Fruit fly (Drosophila melanogaster) whole organism: ENCODE measurements around the gene CG7443.

Experiments
- CG8478 ChIP-seq: fragments of >200 bp; optimal IDR thresholded peaks from 2 replicates; lab custom pipeline; 2018; ENCODE audit warnings: inconsistent platforms
- Dll ChIP-seq: fragments of >200 bp; optimal IDR thresholded peaks from 2 replicates; lab custom pipeline; 2017
- EcR ChIP-seq, 2 experiments: fragments of >200 bp; optimal IDR thresholded peaks; 2 replicates each; lab custom pipeline; 2017; ENCODE audit warnings: missing biosample characterization in 2 of 2, missing genetic modification characterization in 2 of 2, missing genetic modification reagents in 2 of 2
- pan ChIP-seq: fragments of >200 bp; optimal IDR thresholded peaks from 2 replicates; lab custom pipeline; 2017
- psq ChIP-seq: fragments of >200 bp; optimal IDR thresholded peaks from 2 replicates; lab custom pipeline; 2017
- usp ChIP-seq: fragments of >200 bp; optimal IDR thresholded peaks from 2 replicates; lab custom pipeline; 2017; ENCODE audit warnings: missing biosample characterization, missing genetic modification characterization, mixed read lengths

The CG7443 gene

DNA sequence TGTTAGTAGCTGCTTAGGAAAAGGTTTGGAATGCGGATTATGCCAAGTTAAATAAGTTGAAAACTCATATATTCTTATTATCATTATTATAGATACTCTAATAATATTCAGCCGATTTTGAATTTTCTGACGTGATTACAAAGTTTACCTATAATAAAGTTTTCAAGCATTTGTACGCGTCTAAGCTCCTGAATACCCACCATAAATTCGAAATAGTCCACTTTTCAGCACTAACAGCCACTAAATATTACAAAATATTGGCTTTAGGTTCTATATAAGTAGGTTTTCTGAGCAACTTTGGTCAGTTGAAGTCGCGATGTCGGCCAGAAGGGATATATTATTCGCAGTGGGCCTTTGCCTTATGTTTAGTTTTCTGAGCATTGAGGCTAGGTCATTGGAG is at the start of gene CG7443:
Gene CG7443, plus strand, starts transcription at position 301 of the 400 bp plus-strand sequence.
- no peak for TF ChIP-seq EcR (GFP tag; optimal IDR thresholded peaks at IDR 0.05; lab: Kevin White, UChicago)
- no peak for TF ChIP-seq psq
- TF ChIP-seq usp (GFP tag; lab: Kevin White, UChicago) = no peak
- no peak for TF ChIP-seq pan (lab: Kevin White, UChicago)
- no peak for TF ChIP-seq Dll (lab: Kevin White, UChicago)
- no peak for TF ChIP-seq CG8478

DNA sequence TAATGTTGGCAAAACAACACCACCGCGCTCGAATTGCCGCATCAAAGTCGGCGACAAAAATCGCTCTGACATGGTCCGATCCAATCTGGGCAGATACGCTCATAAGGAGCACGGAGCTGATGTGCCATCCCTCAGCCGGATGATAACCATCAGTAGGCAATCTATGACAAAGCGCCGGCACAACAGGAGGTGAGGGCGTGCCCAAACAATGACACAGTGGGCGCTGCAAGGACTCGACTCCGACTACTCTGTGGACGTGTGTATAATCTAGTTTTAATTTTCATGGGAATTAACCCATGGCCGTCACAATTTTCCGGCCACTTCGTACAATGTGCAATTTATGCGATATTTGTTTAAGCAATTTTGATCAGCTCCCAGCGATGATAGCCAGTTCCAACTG is 49.1 kb upstream of the CG7443 start:
- no peak for TF ChIP-seq pan (lab: Kevin White, UChicago)
- TF ChIP-seq Dll (lab: Kevin White, UChicago) = no peak

DNA sequence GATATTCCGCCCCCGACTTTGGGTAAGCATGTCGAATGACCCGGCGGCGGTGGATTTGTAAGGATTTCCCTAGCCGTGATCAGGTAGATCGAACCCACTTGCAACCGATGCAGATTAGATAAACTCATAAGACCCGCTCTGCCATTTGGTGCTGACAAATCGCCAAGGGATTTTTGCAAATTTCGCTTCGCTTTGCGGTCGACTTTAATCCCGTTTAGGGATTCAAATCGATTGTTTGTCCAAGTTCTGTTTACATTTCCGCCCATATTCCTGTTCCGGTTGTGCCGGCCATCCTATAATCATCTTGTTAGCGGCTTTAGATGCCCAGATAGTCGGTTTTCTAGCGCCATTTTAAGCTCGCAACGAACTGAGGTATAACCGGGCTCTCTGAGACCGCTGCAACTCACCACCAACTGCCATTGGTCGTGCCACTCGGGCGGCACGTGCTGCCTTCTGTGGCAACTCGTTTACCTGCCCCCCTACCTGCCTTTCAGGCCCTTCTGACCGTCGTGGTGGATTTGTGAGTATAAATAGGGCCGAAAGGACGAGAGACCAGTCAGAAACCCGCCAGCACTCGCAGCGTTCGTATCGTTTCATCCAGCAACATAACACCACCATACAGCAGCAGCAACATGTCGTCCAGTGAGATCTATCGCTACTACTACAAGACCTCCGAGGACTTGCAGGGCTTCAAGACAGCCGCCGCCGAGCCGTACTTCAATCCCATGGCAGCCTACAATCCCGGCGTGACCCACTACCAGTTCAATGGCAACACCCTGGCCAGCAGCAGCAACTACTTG is 46.4 kb upstream of the CG7443 start, which contains the start of gene ato:
Gene ato, plus strand, starts transcription at position 559 of the 800 bp plus-strand sequence.
- no peak for TF ChIP-seq usp (GFP tag; lab: Kevin White, UChicago)
- no peak for TF ChIP-seq EcR (GFP tag; optimal IDR thresholded peaks at IDR 0.05; lab: Kevin White, UChicago)
- TF ChIP-seq psq = no peak
- TF ChIP-seq pan (lab: Kevin White, UChicago) = no peak
- TF ChIP-seq CG8478 = no peak
- no peak for TF ChIP-seq Dll (lab: Kevin White, UChicago)

DNA sequence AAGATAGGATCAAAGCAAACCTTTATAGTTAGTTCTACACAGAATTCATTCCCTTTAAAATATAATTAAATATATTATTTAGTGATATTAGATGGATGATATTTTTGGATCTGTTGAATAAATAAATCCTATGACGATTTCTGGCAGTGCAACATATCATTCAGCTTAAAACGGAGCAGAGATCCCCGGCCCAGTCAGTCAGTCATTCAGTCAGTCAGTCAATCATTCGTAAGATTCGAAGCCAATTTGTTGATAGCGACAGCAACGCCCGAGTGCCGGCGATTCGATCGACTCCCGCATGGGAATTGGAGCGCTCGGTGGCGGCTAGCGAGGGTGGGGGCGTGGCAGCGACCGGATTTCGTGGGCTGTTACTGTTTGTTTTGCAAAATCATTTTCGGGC is 44.1 kb upstream of the CG7443 start:
- TF ChIP-seq EcR (GFP tag; optimal IDR thresholded peaks at IDR 0.05; lab: Kevin White, UChicago) (no peak), Dll (lab: Kevin White, UChicago) (no peak), pan (lab: Kevin White, UChicago) (no peak), usp (GFP tag; lab: Kevin White, UChicago) (no peak), psq (no peak), CG8478 (no peak)

DNA sequence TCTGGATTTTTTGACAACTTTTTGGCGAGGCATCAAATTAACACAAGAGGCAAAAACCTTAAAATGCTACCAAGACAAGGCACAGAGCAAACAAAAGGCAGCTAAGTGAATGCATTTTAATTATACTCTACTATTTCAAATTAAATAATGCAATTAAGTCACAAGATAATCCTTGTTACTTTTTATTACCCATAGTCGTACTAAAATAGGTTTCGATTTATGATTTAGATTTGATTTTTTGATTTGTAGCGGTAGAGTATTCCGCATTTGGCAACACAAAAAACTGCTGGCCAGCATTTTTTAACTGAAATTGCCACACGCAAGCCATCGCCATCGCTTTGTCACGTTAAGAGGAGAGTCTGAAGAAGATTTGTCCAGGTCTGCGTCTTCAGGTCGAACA is 41.4 kb upstream of the CG7443 start:
- no peak for TF ChIP-seq EcR (GFP tag; optimal IDR thresholded peaks at IDR 0.05; lab: Kevin White, UChicago)
- TF ChIP-seq usp (GFP tag; lab: Kevin White, UChicago) = no peak
- TF ChIP-seq pan (lab: Kevin White, UChicago) = no peak
- TF ChIP-seq Dll (lab: Kevin White, UChicago) = no peak
- no peak for TF ChIP-seq psq
- TF ChIP-seq CG8478 = no peak

DNA sequence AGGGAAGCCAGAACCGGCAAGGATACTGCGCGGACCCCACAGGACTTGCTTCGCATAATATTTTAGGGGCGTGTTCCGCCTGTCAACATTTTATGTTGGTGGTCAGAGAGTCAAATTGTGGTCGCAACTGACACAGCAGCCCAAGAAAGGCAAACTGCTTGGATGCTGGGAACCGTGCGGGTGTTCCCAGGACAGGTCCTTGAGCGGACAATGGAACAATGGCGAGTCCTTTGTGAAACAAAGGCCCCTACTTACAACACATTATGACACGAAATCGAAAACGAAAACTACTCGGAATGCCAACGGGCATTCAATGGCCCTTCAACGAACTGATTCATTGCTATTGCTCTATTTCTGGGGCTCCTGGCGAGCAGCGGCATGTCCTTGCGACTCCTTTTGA is 39.9 kb upstream of the CG7443 start:
- no peak for TF ChIP-seq Dll (lab: Kevin White, UChicago)
- no peak for TF ChIP-seq pan (lab: Kevin White, UChicago)
- no peak for TF ChIP-seq EcR (GFP tag; optimal IDR thresholded peaks at IDR 0.05; lab: Kevin White, UChicago)
- no peak for TF ChIP-seq CG8478
- TF ChIP-seq usp (GFP tag; lab: Kevin White, UChicago) = no peak
- no peak for TF ChIP-seq psq

DNA sequence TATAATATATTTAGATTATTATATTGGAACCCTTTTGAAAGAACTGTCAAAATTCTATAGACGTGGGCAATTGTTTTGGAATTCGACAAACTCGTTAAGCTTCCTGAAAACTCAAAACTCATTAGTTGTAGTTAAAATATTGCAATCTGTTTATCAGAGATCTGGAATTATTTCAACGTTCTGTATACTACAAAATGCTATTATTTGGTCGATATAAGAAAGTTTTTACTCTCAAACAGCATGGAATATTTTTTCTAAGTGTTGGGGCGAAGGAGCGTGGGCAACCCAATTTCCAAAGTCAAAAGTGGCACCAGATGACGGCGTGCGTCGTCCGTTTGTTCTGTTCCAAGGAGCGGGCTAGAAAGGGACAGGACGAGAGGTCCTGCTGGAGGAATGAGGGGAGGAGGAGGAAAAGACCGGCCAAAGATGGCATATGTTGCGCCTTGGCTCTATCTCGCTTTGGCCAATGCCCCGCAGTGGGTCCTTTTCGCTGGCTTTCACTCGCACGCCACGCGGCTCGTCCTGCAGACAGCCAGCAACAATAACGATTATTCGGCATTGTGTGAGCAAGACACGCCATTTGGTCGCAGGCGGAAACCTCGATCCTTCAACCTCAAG is 38.3 kb upstream of the CG7443 start:
- no peak for TF ChIP-seq pan (lab: Kevin White, UChicago)

DNA sequence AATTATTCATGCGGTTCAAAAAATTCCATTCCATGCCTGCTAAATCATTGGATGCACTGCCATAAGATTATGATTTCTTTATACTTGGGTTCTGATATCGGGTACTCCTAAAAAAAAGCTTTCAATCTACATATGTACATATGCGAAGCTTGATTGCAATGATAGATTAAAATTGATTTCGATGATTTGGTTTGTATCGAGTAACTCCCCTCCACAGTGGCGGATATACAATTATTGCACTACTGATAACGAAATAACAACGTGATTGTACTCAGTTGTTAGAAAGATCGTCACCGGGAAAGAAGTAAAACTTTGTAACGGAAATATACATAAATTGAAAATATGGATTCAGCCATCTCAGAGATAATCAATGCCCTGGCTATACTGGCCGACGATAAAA is 36.4 kb upstream of the CG7443 start, which contains the start of gene Nazo:
Gene Nazo, plus strand, starts transcription at position 180 of the 400 bp plus-strand sequence.
- TF ChIP-seq CG8478 = no peak
- no peak for TF ChIP-seq EcR (GFP tag; optimal IDR thresholded peaks at IDR 0.05; lab: Kevin White, UChicago)
- TF ChIP-seq psq = no peak
- TF ChIP-seq usp (GFP tag; lab: Kevin White, UChicago) = no peak
- no peak for TF ChIP-seq Dll (lab: Kevin White, UChicago)
- TF ChIP-seq pan (lab: Kevin White, UChicago) = no peak

DNA sequence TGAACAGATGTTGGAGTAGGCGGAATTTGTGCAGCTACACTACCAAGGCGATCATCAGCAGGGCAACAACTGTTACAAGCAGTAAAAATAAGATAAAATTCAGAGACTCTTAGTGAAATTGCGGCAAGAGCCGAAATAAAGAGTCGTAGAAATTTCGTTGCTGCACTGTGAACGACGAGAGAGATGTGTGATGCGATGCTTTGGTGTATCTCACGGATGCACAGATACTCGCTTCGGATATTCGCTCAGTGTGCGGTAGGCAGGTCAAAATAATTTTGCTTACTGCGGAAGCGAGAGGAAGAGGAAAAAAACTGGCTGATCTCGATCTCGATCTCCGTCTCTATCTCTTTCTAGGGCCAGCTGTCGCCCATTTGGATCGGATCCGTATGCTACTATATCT is 35.3 kb upstream of the CG7443 start:
- no peak for TF ChIP-seq CG8478
- no peak for TF ChIP-seq pan (lab: Kevin White, UChicago)
- no peak for TF ChIP-seq EcR (GFP tag; optimal IDR thresholded peaks at IDR 0.05; lab: Kevin White, UChicago)
- no peak for TF ChIP-seq Dll (lab: Kevin White, UChicago)

DNA sequence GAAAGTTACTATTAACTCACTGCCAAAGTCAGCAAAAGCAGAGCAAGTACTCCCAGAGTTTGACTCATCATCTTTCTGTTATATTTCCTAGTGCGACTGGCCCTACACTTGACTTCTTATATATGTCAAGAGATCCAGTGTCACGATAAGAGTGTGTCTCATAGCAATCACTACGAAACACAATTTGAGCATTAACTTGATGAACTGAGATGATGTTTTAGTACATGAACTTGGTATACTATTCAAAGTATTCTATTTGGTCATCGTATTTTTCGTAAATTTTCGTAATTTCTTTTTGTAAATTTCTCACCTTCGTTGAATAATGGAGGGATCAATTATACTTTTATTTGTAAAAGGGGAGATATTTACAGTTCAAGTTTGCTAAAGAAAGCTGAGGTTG is 33.6 kb upstream of the CG7443 start, which contains the start of gene CG11672:
Gene CG11672, minus strand, starts transcription at position 101 of the 400 bp plus-strand sequence.
- TF ChIP-seq Dll (lab: Kevin White, UChicago) (no peak), CG8478 (no peak), EcR (GFP tag; optimal IDR thresholded peaks at IDR 0.05; lab: Kevin White, UChicago) (no peak), usp (GFP tag; lab: Kevin White, UChicago) (no peak), psq (no peak)

DNA sequence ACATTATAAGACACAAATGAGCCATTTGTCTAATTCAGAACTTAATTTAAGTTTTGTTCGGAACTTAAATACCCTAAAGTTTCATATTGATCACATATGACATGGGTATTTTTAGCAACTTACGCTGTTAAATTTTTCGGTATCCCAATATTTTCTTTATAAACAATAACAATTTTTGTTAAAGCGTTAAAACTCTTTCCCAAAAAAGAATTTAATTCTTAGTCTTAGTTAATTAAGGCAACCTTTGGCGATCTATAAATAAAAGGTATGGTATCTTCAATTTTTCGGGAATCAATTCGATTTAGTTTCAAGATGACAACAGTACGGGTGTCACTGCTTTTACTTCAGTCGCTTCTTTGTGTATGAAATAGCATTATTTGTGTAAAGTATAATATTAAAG is 33.2 kb upstream of the CG7443 start, which contains the start of gene CG31464:
Gene CG31464, plus strand, starts transcription at position 301 of the 400 bp plus-strand sequence.
- TF ChIP-seq pan (lab: Kevin White, UChicago) (no peak), CG8478 (no peak), EcR (GFP tag; optimal IDR thresholded peaks at IDR 0.05; lab: Kevin White, UChicago) (no peak), Dll (lab: Kevin White, UChicago) (no peak), psq (no peak), usp (GFP tag; lab: Kevin White, UChicago) (no peak)

DNA sequence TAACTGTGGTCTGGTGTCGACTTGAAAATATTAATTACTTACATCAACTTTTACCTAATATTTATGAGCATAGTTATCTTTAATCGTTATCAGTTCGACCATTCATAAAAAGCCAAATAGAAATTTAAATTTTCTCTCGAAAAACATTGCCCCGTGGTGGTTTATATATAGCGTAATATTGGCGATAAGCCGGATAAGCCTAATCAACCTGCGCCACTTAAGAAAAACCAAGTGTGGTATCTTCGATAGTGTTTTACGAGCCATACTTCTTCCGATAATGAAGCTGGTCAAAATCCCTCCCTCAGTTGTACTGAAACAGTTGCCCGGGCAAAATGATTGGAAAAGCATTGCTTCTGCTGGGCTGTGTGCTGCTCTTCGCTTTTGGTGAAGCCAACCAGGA is 32.1 kb upstream of the CG7443 start, which contains the start of gene CG31463:
Gene CG31463, plus strand, starts transcription at position 302 of the 400 bp plus-strand sequence.
- TF ChIP-seq usp (GFP tag; lab: Kevin White, UChicago) (no peak), EcR (GFP tag; optimal IDR thresholded peaks at IDR 0.05; lab: Kevin White, UChicago) (no peak), psq (no peak), pan (lab: Kevin White, UChicago) (no peak), CG8478 (no peak), Dll (lab: Kevin White, UChicago) (no peak)
